Fruit fly (Drosophila melanogaster) whole organism, wandering third instar larva: ENCODE measurements around the gene CG1847.

Experiments used
- Hr83 ChIP-seq: fragments of 200-300 bp; sonication (Bioruptor generic); optimal IDR thresholded peaks from 2 replicates; lab custom pipeline; 2016; ENCODE audit warnings: missing biosample characterization, mild to moderate bottlenecking, missing genetic modification characterization, moderate library complexity; ENCODE audit not compliant: poor library complexity, severe bottlenecking
- psq ChIP-seq: fragments of 200-800 bp; sonication (Bioruptor generic); optimal IDR thresholded peaks from 3 replicates; lab custom pipeline; 2017; ENCODE audit warnings: missing biosample characterization, mild to moderate bottlenecking, missing genetic modification characterization, moderate library complexity

DNA sequence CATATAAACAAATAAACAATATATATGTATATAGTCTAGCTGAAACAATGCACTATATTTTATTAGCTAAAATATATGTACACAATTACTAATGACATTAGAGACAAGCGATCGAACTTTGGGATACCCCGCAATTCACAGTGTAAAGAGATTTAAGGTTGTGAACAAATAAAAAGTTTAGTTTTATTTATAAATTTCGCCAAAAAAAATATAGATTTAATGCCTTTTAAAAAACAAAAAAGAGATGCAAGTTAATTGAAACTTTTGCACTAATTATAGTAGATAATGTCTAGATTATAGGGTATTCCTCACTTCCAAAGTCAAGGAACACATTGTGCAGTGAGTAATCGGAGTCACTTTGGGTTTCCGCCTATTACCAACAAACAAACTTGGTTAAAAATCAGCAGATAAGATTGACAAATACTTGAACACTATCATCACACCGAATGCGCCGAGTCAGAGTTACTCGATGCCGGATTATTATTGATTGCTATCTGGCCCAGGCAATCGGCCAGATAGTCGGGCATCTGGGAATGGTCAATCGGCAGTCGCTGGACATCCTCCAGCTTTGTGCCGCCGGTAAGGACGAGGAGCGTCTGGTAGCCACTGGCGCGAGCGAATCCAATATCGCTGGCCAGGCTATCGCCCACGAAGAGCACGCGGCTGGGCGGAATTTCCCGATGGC lies 6.3 kb downstream of the CG1847 start:
- TF ChIP-seq psq (GFP tag; lab: Kevin White, UChicago) (no peak), Hr83 (no peak)
